Fruit fly (Drosophila melanogaster) whole organism, adult: Measurements from ENCODE around the gene Lim1.

Source experiments
- CG1620 ChIP-seq: fragments of 200-800 bp; sonication (Bioruptor generic); optimal IDR thresholded peaks from 2 replicates; lab custom pipeline; 2016; ENCODE audit warnings: missing biosample characterization, missing genetic modification characterization
- CG5204 ChIP-seq: fragments of 200-800 bp; sonication (Bioruptor generic); optimal IDR thresholded peaks from 2 replicates; lab custom pipeline; 2016; ENCODE audit warnings: missing biosample characterization, missing genetic modification characterization
- Crg-1 ChIP-seq: fragments of 200-800 bp; sonication (Bioruptor generic); optimal IDR thresholded peaks from 2 replicates; lab custom pipeline; 2016; ENCODE audit warnings: missing biosample characterization, missing genetic modification characterization
- cnc ChIP-seq, 2 experiments: fragments of >200 bp; optimal IDR thresholded peaks; 2 replicates each; lab custom pipeline; 2017

DNA sequence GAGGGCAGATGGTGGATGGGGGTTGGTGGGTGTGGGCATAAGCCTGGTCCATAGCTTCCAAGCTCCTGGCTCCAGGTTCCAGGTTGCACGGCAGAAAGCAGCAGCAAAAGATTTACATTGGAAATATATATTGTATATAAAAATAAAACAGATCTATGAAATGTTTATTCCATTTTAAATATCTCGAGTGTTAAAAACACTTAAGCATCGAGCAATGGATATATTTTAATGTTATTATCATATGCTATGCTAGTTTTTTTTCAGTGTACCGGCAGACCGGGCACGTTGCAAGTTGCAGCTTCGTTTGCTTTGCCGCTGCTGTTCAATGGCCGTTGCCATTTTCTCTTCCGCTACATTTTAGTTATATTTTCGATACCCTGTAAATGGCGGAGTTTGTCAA lies 16.7 kb upstream of the Lim1 start:
- no peak for TF ChIP-seq CG1620 (GFP tag; lab: Kevin White, UChicago)
- TF ChIP-seq cnc (optimal IDR thresholded peaks at IDR 0.05; lab: Kevin White, UChicago): no peak
- no peak for TF ChIP-seq Crg-1 (GFP tag; lab: Kevin White, UChicago)
- TF ChIP-seq CG5204 (GFP tag; lab: Kevin White, UChicago): no peak
